Fruit fly (Drosophila melanogaster): ENCODE measurements around the gene Fum3.
A peak's percentile ranks its signal among the peaks of the same experiment; 100 is the strongest.

Fum3 gene

DNA sequence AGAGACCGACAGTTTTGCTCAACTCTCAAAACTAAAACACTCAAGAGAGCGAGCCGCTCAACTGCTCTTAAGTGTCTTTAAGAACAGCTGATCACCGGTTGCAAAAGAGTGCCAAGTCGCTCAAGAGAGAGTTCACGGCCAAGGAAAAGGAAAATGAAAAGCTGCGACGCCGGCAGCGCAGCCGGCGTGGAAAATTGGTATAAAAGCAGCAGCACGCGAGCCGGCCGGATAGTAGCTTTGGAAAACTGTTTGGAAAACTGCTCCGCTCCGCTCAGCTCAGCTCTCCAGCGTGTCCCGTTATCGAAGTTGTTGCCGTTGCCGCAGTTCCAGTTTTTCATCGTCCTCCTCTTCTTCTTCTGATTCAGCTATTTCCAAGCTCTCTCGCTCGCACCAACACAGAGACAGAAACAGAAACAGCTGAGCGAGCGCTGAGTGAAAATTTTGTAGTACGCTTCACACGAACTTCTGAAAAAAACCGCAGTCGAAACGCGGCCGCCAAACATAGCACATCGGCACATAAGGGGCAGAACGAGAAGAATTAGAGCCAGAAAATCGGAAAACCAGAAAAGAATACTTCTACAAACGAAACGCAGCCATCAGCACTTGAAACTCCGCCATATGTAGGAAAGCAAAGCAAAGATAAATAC, 21.8 kb upstream of the Fum3 start, which contains the start of gene chrb (continued):
- TF ChIP-seq CG17829 (tag; optimal IDR thresholded peaks at IDR 0.05): peak; percentile 80
- peak; percentile 84 for TF ChIP-seq zen2 (GFP tag; IDR thresholded peaks at IDR 0.05; ENCODE audit: partially characterized antibody)
- TF ChIP-seq Aef1 (GFP tag; IDR thresholded peaks at IDR 0.05): no peak
- no peak for TF ChIP-seq CG3838 (GFP tag; optimal IDR thresholded peaks at IDR 0.05)
- TF ChIP-seq disco-r (GFP tag; optimal IDR thresholded peaks at IDR 0.05): peak; percentile 4
- TF ChIP-seq CG7271 (tag; optimal IDR thresholded peaks at IDR 0.05): no peak
- peak; percentile 62 for TF ChIP-seq gcm2 (GFP tag; optimal IDR thresholded peaks at IDR 0.05)
- peak; percentile 99 for TF ChIP-seq CG3163 (GFP tag; optimal IDR thresholded peaks at IDR 0.05)
- peak; percentile 84 for TF ChIP-seq CG34376 (GFP tag; optimal IDR thresholded peaks at IDR 0.05)
- TF ChIP-seq HLHmδ (GFP tag; optimal IDR thresholded peaks at IDR 0.05): no peak
- TF ChIP-seq CG2202 (tag; optimal IDR thresholded peaks at IDR 0.05): peak; percentile 30
- peak; percentile 67 for TF ChIP-seq CG13624 (GFP tag; optimal IDR thresholded peaks at IDR 0.05)
- peak; percentile 41 for TF ChIP-seq run (tag; optimal IDR thresholded peaks at IDR 0.05)
- no peak for TF ChIP-seq CG8478 (optimal IDR thresholded peaks at IDR 0.05)
- peak; percentile 50 for TF ChIP-seq mirr (GFP tag; optimal IDR thresholded peaks at IDR 0.05)
- TF ChIP-seq Taf1 (GFP tag; IDR thresholded peaks at IDR 0.05): no peak
- peak; percentile 71 for TF ChIP-seq repo (GFP tag; optimal IDR thresholded peaks at IDR 0.05)
- TF ChIP-seq CG15514 (GFP tag; optimal IDR thresholded peaks at IDR 0.05): peak; percentile 53
- peak; percentile 77 for TF ChIP-seq oc (tag; optimal IDR thresholded peaks at IDR 0.05)
- TF ChIP-seq da (GFP tag; optimal IDR thresholded peaks at IDR 0.05): peak; percentile 19
- no peak for TF ChIP-seq Fer2 (tag; optimal IDR thresholded peaks at IDR 0.05)
- 0 out of 3 replicates have a peak, but pooled peaks have one; percentile 17 for TF ChIP-seq H15 (GFP tag; IDR thresholded peaks at IDR 0.05)
- peak in 1 of 2 experiments; percentile 39 for TF ChIP-seq insv (GFP tag; optimal IDR thresholded peaks at IDR 0.05)
- peak; percentile 50; the same call in 1 of the 2 replicates for TF ChIP-seq CG32767 (GFP tag; IDR thresholded peaks at IDR 0.05)
- no peak for TF ChIP-seq CG15696 (tag; optimal IDR thresholded peaks at IDR 0.05)
- TF ChIP-seq Dref (GFP tag; IDR thresholded peaks at IDR 0.05): no peak
- TF ChIP-seq pb (GFP tag; optimal IDR thresholded peaks at IDR 0.05): peak; percentile 43
- peak; percentile 29 for TF ChIP-seq CG4424 (GFP tag; optimal IDR thresholded peaks at IDR 0.05)
- no peak for TF ChIP-seq CG15011 (GFP tag; optimal IDR thresholded peaks at IDR 0.05)
- TF ChIP-seq bowl (GFP tag; IDR thresholded peaks at IDR 0.05): no peak
- TF ChIP-seq stc (GFP tag; IDR thresholded peaks at IDR 0.05): peak; percentile 44; the same call in 1 of the 2 replicates
- no peak for TF ChIP-seq CG11456 (GFP tag; IDR thresholded peaks at IDR 0.05)
- TF ChIP-seq CG3407 (GFP tag; optimal IDR thresholded peaks at IDR 0.05): peak; percentile 87
- peak; percentile 79 for TF ChIP-seq nom (GFP tag; optimal IDR thresholded peaks at IDR 0.05)
- TF ChIP-seq CG10654 (GFP tag; optimal IDR thresholded peaks at IDR 0.05): no peak
- TF ChIP-seq CG1233 (GFP tag; optimal IDR thresholded peaks at IDR 0.05): peak; percentile 25
- peak; percentile 72 for TF ChIP-seq cwo (GFP tag; optimal IDR thresholded peaks at IDR 0.05)
- peak in 1 of 2 experiments; percentile 86 for TF ChIP-seq Hr78 (GFP tag; optimal IDR thresholded peaks at IDR 0.05)
- peak; percentile 25; the same call in 1 of the 3 replicates for TF ChIP-seq CG14050 (GFP tag; IDR thresholded peaks at IDR 0.05)
- no peak for TF ChIP-seq gem (tag; optimal IDR thresholded peaks at IDR 0.05)
- TF ChIP-seq Ets65A (GFP tag): no peak
- TF ChIP-seq scrt (GFP tag; optimal IDR thresholded peaks at IDR 0.05): peak; percentile 69
- no peak for TF ChIP-seq ase (GFP tag; IDR thresholded peaks at IDR 0.05)
- no peak for TF ChIP-seq ham (GFP tag; IDR thresholded peaks at IDR 0.05)
- TF ChIP-seq Max (GFP tag; optimal IDR thresholded peaks at IDR 0.05): peak; percentile 25
- TF ChIP-seq CG5245 (GFP tag; optimal IDR thresholded peaks at IDR 0.05): peak; percentile 28
- peak; percentile 42; the same call in 1 of the 2 replicates for TF ChIP-seq sob (GFP tag; IDR thresholded peaks at IDR 0.05)
- TF ChIP-seq CG1603 (tag; optimal IDR thresholded peaks at IDR 0.05): peak; percentile 46
- TF ChIP-seq CG9817 (tag; optimal IDR thresholded peaks at IDR 0.05): no peak
- TF ChIP-seq E2f1 (GFP tag; IDR thresholded peaks at IDR 0.05): no peak

Data from whole organism, embryonic.